Worm (Caenorhabditis elegans) whole organism, L2 larva: Measurements from ENCODE around the gene clec-145.

ENCODE experiments used
- ama-1 ChIP-seq: fragments of 150-350 bp; optimal IDR thresholded peaks from 2 replicates; lab custom pipeline; 2018; ENCODE audit warnings: inconsistent platforms
- lin-13 ChIP-seq: fragments of 150-350 bp; optimal IDR thresholded peaks from 2 replicates; lab custom pipeline; 2014; ENCODE audit warnings: missing biosample characterization, missing genetic modification reagents, missing genetic modification characterization
- skn-1 ChIP-seq: sonication (generic microtip); optimal IDR thresholded peaks from 2 replicates; lab custom pipeline; 2017; ENCODE audit warnings: missing biosample characterization, missing genetic modification characterization
- unc-62 ChIP-seq: fragments of 150-350 bp; optimal IDR thresholded peaks from 2 replicates; lab custom pipeline; 2014; ENCODE audit warnings: missing biosample characterization, missing genetic modification reagents, missing genetic modification characterization
- zag-1 ChIP-seq: fragments of 150-350 bp; optimal IDR thresholded peaks from 2 replicates; lab custom pipeline; 2014; ENCODE audit warnings: missing biosample characterization, missing genetic modification characterization
- ztf-1 ChIP-seq: fragments of 200-800 bp; sonication (Bioruptor generic); conservative IDR thresholded peaks from 2 replicates; pipeline ENCODE4 v1.3.6; 2022; ENCODE audit warnings: missing genetic modification characterization, missing compliant biosample characterization

DNA sequence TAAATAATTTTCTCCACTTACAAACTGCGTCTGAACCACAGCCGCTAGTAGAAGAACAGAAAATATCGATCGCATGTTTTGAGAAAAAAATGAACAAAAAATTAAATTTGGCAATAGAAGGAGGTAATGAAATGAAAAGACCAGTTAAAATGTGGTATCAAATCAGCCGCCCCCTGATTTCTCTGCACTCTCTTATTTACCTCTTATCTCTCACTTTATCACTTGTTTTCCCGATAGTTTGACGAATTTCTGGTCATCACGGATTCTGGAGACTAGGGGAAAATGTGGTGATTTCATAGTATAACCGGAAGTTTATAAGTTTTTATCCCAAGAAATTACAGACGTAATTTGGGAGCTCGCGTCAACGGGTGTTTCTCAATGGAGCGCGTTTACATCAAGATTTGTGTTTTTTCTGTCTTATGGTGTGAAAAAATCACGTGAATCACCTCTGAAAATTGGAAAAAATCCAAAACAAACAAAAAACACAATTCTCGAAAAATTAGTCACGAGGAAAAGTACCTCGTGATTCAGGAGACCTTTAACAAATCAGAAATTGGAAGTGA lies 3.4 kb upstream of the clec-145 start, which contains the start of gene clec-146:
- TF ChIP-seq ama-1 (no peak), skn-1 (tag; lab: Kevin White, UChicago) (no peak), zag-1 (no peak), unc-62 (GFP tag; lab: Kevin White, UChicago) (no peak), lin-13 (GFP tag; lab: Kevin White, UChicago) (no peak), ztf-1 (GFP tag; lab: Robert Waterston, UW) (no peak)
